Fruit fly (Drosophila melanogaster) whole organism, prepupa: ENCODE data around the gene mamo.

ENCODE experiments used
- CG10631 ChIP-seq: fragments of 200-800 bp; sonication (Bioruptor generic); optimal IDR thresholded peaks from 2 replicates; lab custom pipeline; 2016; ENCODE audit warnings: missing biosample characterization, missing genetic modification characterization
- CG11294 ChIP-seq: fragments of 200-800 bp; sonication (Bioruptor generic); IDR thresholded peaks from 2 replicates; pipeline ENCODE4 v1.3.6; 2022; ENCODE audit warnings: missing biosample characterization, missing genetic modification characterization
- CG11762 ChIP-seq: fragments of 200-800 bp; sonication (Bioruptor generic); optimal IDR thresholded peaks from 3 replicates; lab custom pipeline; 2016; ENCODE audit warnings: missing biosample characterization, missing genetic modification characterization; ENCODE audit not compliant: insufficient read depth
- CG11902 ChIP-seq: fragments of 200-800 bp; sonication (Bioruptor generic); optimal IDR thresholded peaks from 3 replicates; lab custom pipeline; 2016; ENCODE audit warnings: missing biosample characterization, missing genetic modification characterization
- CG15336 ChIP-seq: fragments of 200-800 bp; sonication (Bioruptor generic); IDR thresholded peaks from 2 replicates; pipeline ENCODE4 v1.3.6; 2022; ENCODE audit warnings: missing biosample characterization, missing genetic modification characterization
- CG16779 ChIP-seq: fragments of 200-800 bp; sonication (Bioruptor generic); optimal IDR thresholded peaks from 3 replicates; lab custom pipeline; 2017; ENCODE audit warnings: missing biosample characterization, mild to moderate bottlenecking, missing genetic modification characterization
- CG32006 ChIP-seq: fragments of 200-800 bp; sonication (Bioruptor generic); optimal IDR thresholded peaks from 3 replicates; lab custom pipeline; 2017; ENCODE audit warnings: missing biosample characterization, mild to moderate bottlenecking, missing genetic modification characterization
- CG4318 ChIP-seq: fragments of 200-800 bp; sonication (Bioruptor generic); optimal IDR thresholded peaks from 3 replicates; lab custom pipeline; 2017; ENCODE audit warnings: missing biosample characterization, mild to moderate bottlenecking, missing genetic modification characterization
- CG6163 ChIP-seq: fragments of 200-800 bp; sonication (Bioruptor generic); IDR thresholded peaks from 3 replicates; pipeline ENCODE4 v1.3.6; 2022; ENCODE audit warnings: missing biosample characterization, missing genetic modification characterization
- CG6276 ChIP-seq: fragments of 200-800 bp; sonication (Bioruptor generic); optimal IDR thresholded peaks from 2 replicates; lab custom pipeline; 2017; ENCODE audit warnings: missing biosample characterization, mild to moderate bottlenecking, missing genetic modification characterization
- CG6792 ChIP-seq: fragments of 200-800 bp; sonication (Bioruptor generic); optimal IDR thresholded peaks from 3 replicates; lab custom pipeline; 2016; ENCODE audit warnings: missing biosample characterization, missing genetic modification characterization
- CG6808 ChIP-seq: fragments of 200-800 bp; sonication (Bioruptor generic); optimal IDR thresholded peaks from 3 replicates; lab custom pipeline; 2017; ENCODE audit warnings: missing biosample characterization, missing genetic modification characterization, mild to moderate bottlenecking, moderate library complexity, missing genetic modification reagents
- CG7368 ChIP-seq: fragments of 200-800 bp; sonication (Bioruptor generic); optimal IDR thresholded peaks from 3 replicates; lab custom pipeline; 2016; ENCODE audit warnings: missing biosample characterization, missing genetic modification characterization
- CG8119 ChIP-seq: fragments of 200-800 bp; sonication (Bioruptor generic); IDR thresholded peaks from 3 replicates; pipeline ENCODE4 v1.3.6; 2022; ENCODE audit warnings: missing biosample characterization, missing genetic modification characterization
- CG9139 ChIP-seq: fragments of 200-800 bp; sonication (Bioruptor generic); optimal IDR thresholded peaks from 3 replicates; lab custom pipeline; 2017; ENCODE audit warnings: missing biosample characterization, mild to moderate bottlenecking, missing genetic modification characterization
- Eip78C ChIP-seq: fragments of 200-800 bp; sonication (Bioruptor generic); peaks from one replicate; lab custom pipeline; 2016; ENCODE audit warnings: missing biosample characterization, missing genetic modification characterization
- Ets21C ChIP-seq: fragments of 200-800 bp; sonication (Bioruptor generic); optimal IDR thresholded peaks from 3 replicates; lab custom pipeline; 2016; ENCODE audit warnings: missing biosample characterization, missing genetic modification characterization
- Ets96B ChIP-seq: fragments of 200-800 bp; optimal IDR thresholded peaks from 2 replicates; lab custom pipeline; 2019; ENCODE audit warnings: missing biosample characterization, mild to moderate bottlenecking, missing genetic modification characterization, moderate library complexity
- Gug ChIP-seq: fragments of 200-800 bp; sonication (Bioruptor generic); IDR thresholded peaks from 2 replicates; pipeline ENCODE4 v1.3.6; 2022; ENCODE audit warnings: missing biosample characterization, missing genetic modification characterization
- Hr39 ChIP-seq: fragments of 200-800 bp; sonication (Bioruptor generic); optimal IDR thresholded peaks from 2 replicates; lab custom pipeline; 2016; ENCODE audit warnings: missing biosample characterization, missing genetic modification characterization
- Hr4 ChIP-seq: fragments of 200-800 bp; sonication (Bioruptor generic); optimal IDR thresholded peaks from 3 replicates; lab custom pipeline; 2016; ENCODE audit warnings: missing biosample characterization, missing genetic modification characterization
- Met ChIP-seq: fragments of 200-800 bp; sonication (Bioruptor generic); optimal IDR thresholded peaks from 3 replicates; lab custom pipeline; 2016; ENCODE audit warnings: missing biosample characterization, missing genetic modification characterization
- OdsH ChIP-seq: fragments of 200-800 bp; sonication (Bioruptor generic); optimal IDR thresholded peaks from 3 replicates; lab custom pipeline; 2016; ENCODE audit warnings: missing biosample characterization, missing genetic modification characterization
- Sox102F ChIP-seq: fragments of 200-800 bp; sonication (Bioruptor generic); optimal IDR thresholded peaks from 2 replicates; lab custom pipeline; 2016; ENCODE audit warnings: missing biosample characterization, mild to moderate bottlenecking, missing genetic modification characterization
- Sox14 ChIP-seq: fragments of 200-800 bp; sonication (Bioruptor generic); optimal IDR thresholded peaks from 3 replicates; lab custom pipeline; 2016; ENCODE audit warnings: missing biosample characterization, missing genetic modification characterization
- Sox15 ChIP-seq: fragments of 200-800 bp; sonication (Bioruptor generic); optimal IDR thresholded peaks from 3 replicates; lab custom pipeline; 2016; ENCODE audit warnings: missing biosample characterization, missing genetic modification characterization
- achi ChIP-seq: fragments of 200-800 bp; sonication (Bioruptor generic); optimal IDR thresholded peaks from 3 replicates; lab custom pipeline; 2016; ENCODE audit warnings: missing biosample characterization, missing genetic modification characterization
- acj6 ChIP-seq: fragments of 200-800 bp; sonication (Bioruptor generic); optimal IDR thresholded peaks from 3 replicates; lab custom pipeline; 2016; ENCODE audit warnings: missing biosample characterization, missing genetic modification characterization
- cyc ChIP-seq: fragments of 200-800 bp; sonication (Bioruptor generic); optimal IDR thresholded peaks from 3 replicates; lab custom pipeline; 2016; ENCODE audit warnings: missing biosample characterization, missing genetic modification characterization
- dac ChIP-seq: fragments of 200-800 bp; sonication (Bioruptor generic); optimal IDR thresholded peaks from 2 replicates; lab custom pipeline; 2017; ENCODE audit warnings: missing biosample characterization, mild to moderate bottlenecking, missing genetic modification characterization
- dsx ChIP-seq: fragments of 200-800 bp; optimal IDR thresholded peaks from 3 replicates; lab custom pipeline; 2019; ENCODE audit warnings: missing biosample characterization, mild to moderate bottlenecking, missing genetic modification characterization, moderate library complexity; ENCODE audit not compliant: poor library complexity, severe bottlenecking
- eg ChIP-seq: fragments of 200-800 bp; sonication (Bioruptor generic); IDR thresholded peaks from 3 replicates; pipeline ENCODE4 v1.3.6; 2022; ENCODE audit warnings: missing biosample characterization, missing genetic modification characterization
- esn ChIP-seq: fragments of 200-800 bp; sonication (Bioruptor generic); optimal IDR thresholded peaks from 2 replicates; lab custom pipeline; 2016; ENCODE audit warnings: missing biosample characterization, mild to moderate bottlenecking, missing genetic modification characterization, moderate library complexity
- fd59A ChIP-seq: fragments of 200-800 bp; sonication (Bioruptor generic); optimal IDR thresholded peaks from 2 replicates; lab custom pipeline; 2017; ENCODE audit warnings: missing biosample characterization, mild to moderate bottlenecking, missing genetic modification characterization, missing genetic modification reagents
- fd85E ChIP-seq: fragments of 200-800 bp; sonication (Bioruptor generic); optimal IDR thresholded peaks from 3 replicates; lab custom pipeline; 2016; ENCODE audit warnings: missing biosample characterization, missing genetic modification characterization
- lz ChIP-seq: fragments of 200-800 bp; sonication (Bioruptor generic); optimal IDR thresholded peaks from 3 replicates; lab custom pipeline; 2016; ENCODE audit warnings: missing biosample characterization, missing genetic modification characterization
- net ChIP-seq: fragments of 200-800 bp; sonication (Bioruptor generic); optimal IDR thresholded peaks from 3 replicates; lab custom pipeline; 2016; ENCODE audit warnings: missing biosample characterization, missing genetic modification characterization
- salr ChIP-seq, 2 experiments: fragments of 200-800 bp; sonication (Bioruptor generic); optimal IDR thresholded peaks; 3 replicates each; lab custom pipeline; 2016 to 2018; ENCODE audit warnings: missing biosample characterization in 2 of 2, missing genetic modification characterization in 2 of 2, mild to moderate bottlenecking in 1 of 2
- spab ChIP-seq: fragments of 200-800 bp; sonication (Bioruptor generic); optimal IDR thresholded peaks from 2 replicates; lab custom pipeline; 2017; ENCODE audit warnings: missing biosample characterization, mild to moderate bottlenecking, missing genetic modification characterization, missing genetic modification reagents
- svp ChIP-seq: fragments of 200-800 bp; sonication (Bioruptor generic); peaks from one replicate; lab custom pipeline; 2016; ENCODE audit warnings: missing biosample characterization, missing genetic modification characterization
- topi ChIP-seq: fragments of 200-800 bp; sonication (Bioruptor generic); optimal IDR thresholded peaks from 3 replicates; lab custom pipeline; 2016; ENCODE audit warnings: missing biosample characterization, missing genetic modification characterization
- vri ChIP-seq: fragments of 200-800 bp; sonication (Bioruptor generic); optimal IDR thresholded peaks from 3 replicates; lab custom pipeline; 2016; ENCODE audit warnings: missing biosample characterization, mild to moderate bottlenecking, missing genetic modification characterization

Gene mamo

DNA sequence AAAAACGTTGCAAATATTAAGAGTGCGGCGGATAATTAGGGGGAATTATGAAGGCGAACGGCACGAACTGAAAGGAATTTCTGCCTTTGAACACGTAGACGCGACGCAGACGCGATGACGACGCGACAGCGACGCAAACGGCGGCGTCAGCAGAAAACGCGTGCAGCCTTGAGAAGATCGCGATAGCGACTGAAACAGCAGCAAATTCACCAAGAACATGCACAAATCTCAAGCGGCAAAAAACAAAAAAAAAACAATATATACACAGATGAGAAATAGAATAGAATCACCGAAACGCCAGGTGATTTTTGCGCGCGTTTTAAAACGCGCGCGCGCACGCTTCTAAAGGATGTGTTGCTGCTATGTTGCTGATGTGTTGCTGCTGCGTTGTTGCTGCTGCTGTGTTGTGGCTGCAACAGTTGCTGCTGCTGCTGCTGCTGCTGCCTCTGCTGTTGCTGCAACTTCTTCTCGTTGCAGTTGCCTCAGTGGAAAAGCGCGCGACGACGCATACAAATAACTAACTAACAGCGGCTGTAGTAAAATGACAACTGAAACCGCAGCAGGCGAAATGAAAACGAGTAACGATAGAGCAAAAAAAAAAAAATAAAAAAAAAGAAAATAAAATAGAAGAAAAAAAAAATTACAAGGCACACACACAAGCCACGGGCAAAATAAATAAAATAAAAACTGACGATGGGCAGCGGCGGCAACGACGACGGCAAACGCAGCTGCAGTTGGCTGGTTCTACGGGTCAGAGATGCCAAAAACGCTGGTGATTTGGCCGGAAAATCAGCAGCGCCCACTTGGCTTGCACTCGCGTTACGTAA lies 57.3 kb downstream of the mamo start (continued):
- no peak for TF ChIP-seq CG11294 (GFP tag; lab: Robert Waterston, UW)
- no peak for TF ChIP-seq net (GFP tag; lab: Kevin White, UChicago)

DNA sequence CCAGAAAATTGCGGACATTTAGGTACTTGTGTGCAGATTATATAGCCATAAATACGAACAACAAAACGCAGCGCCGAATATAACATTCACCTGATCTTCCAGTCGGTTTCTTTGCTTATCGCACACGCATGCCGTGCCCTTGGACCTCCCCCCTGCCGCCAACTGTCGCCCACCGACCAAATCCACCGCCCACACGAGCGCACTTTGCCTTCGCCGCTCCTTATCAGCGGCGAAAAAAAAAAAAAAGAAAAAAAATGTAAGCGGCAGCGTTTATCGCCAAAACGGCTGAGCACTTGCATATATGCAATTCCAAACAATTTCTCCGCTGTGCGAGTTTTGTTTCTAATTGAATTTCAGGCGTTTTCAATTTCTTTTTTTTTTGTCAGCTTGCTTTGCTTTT lies 58.9 kb downstream of the mamo start:
- TF ChIP-seq Sox15 (GFP tag; lab: Kevin White, UChicago) (no peak), CG11902 (GFP tag; lab: Kevin White, UChicago) (no peak), acj6 (GFP tag; lab: Kevin White, UChicago) (no peak), spab (GFP tag; lab: Kevin White, UChicago) (no peak), CG7368 (GFP tag; lab: Kevin White, UChicago) (no peak), fd59A (GFP tag; lab: Kevin White, UChicago) (no peak), OdsH (GFP tag; lab: Kevin White, UChicago) (no peak), vri (GFP tag; lab: Kevin White, UChicago) (peak; percentile 46), svp (GFP tag; lab: Kevin White, UChicago) (peak; percentile 92), CG6163 (GFP tag; lab: Robert Waterston, UW) (0 out of 3 replicates have a peak, but pooled peaks have one; percentile 18), CG32006 (no peak), CG10631 (no peak), eg (GFP tag; lab: Robert Waterston, UW) (0 out of 3 replicates have a peak, but pooled peaks have one; percentile 12), Ets21C (no peak), Sox102F (no peak)

DNA sequence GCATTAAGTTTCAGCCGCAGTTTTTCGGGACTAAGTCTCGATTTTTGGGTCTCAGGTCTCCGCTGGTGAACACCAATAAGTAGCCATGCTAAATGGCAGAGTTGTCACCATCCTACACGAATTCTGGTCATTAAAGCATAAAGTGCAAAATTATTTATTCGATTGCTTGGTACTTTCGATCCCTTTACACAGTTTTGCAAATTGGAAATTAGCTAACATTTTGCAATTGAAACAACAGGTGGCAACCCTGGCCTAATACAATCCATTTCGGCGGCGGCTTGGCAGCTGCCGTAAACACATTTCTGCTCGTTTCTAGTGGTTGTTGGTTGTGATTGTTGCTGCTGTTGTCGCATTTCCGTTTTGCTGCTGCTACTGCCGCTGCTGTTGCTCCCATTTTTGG lies 67.0 kb downstream of the mamo start:
- TF ChIP-seq CG6808 (GFP tag; lab: Kevin White, UChicago) (no peak), Sox102F (no peak), OdsH (GFP tag; lab: Kevin White, UChicago) (peak; percentile 11), Ets96B (tag; lab: Kevin White, UChicago) (no peak), CG4318 (GFP tag; lab: Kevin White, UChicago) (no peak), CG7368 (GFP tag; lab: Kevin White, UChicago) (no peak), CG11294 (GFP tag; lab: Robert Waterston, UW) (no peak), fd85E (GFP tag; lab: Kevin White, UChicago) (no peak), Sox14 (no peak), CG15336 (GFP tag; lab: Robert Waterston, UW) (0 out of 2 replicates have a peak, but pooled peaks have one; percentile 13), dac (no peak), Hr4 (GFP tag; lab: Kevin White, UChicago) (peak; percentile 16), eg (GFP tag; lab: Robert Waterston, UW) (peak; percentile 61; the same call in 2 of the 3 replicates), CG6163 (GFP tag; lab: Robert Waterston, UW) (0 out of 3 replicates have a peak, but pooled peaks have one; percentile 44), CG32006 (peak; percentile 24), CG16779 (no peak), Gug (GFP tag; lab: Robert Waterston, UW) (no peak), CG8119 (peak; percentile 38; the same call in 2 of the 3 replicates), salr (GFP tag; optimal IDR thresholded peaks at IDR 0.05; lab: Kevin White, UChicago) (no peak), fd59A (GFP tag; lab: Kevin White, UChicago) (no peak), CG10631 (no peak), lz (no peak), dsx (GFP tag; lab: Kevin White, UChicago) (no peak), Ets21C (no peak), topi (GFP tag; lab: Kevin White, UChicago) (no peak), cyc (GFP tag; lab: Kevin White, UChicago) (no peak), acj6 (GFP tag; lab: Kevin White, UChicago) (no peak), CG6276 (GFP tag; lab: Kevin White, UChicago) (peak; percentile 21)
- TF ChIP-seq, all 60 proteins: peak for 8

DNA sequence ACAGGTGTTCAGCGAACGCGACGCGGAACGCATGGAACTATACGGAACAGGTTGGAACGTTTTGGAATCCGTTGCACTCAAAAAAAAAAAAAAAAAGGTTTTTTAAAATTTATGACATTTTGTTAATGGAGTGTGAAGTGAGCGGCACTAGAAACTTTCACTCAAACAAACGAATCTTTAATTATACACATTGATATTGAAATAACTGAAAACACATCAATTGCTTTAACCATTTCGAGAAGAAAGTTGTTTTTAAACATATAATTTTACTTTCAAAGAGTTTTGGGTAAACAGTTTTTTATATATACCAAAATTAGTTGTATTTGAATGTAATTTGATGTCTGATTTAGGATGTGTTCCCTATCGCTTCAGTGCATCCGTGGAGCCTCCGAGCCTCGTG lies 79.1 kb downstream of the mamo start:
- peak; percentile 10 for TF ChIP-seq acj6 (GFP tag; lab: Kevin White, UChicago)
- TF ChIP-seq Hr39 (GFP tag; lab: Kevin White, UChicago): no peak
- TF ChIP-seq lz: peak; percentile 5
- TF ChIP-seq cyc (GFP tag; lab: Kevin White, UChicago): no peak
- TF ChIP-seq Ets96B (tag; lab: Kevin White, UChicago): no peak
- TF ChIP-seq CG6163 (GFP tag; lab: Robert Waterston, UW): no peak
- peak in 1 of 2 experiments; percentile 38 for TF ChIP-seq salr (GFP tag; optimal IDR thresholded peaks at IDR 0.05; lab: Kevin White, UChicago)
- TF ChIP-seq topi (GFP tag; lab: Kevin White, UChicago): peak; percentile 23
- peak; percentile 77 for TF ChIP-seq Hr4 (GFP tag; lab: Kevin White, UChicago)
- TF ChIP-seq net (GFP tag; lab: Kevin White, UChicago): no peak
- no peak for TF ChIP-seq CG6808 (GFP tag; lab: Kevin White, UChicago)
- TF ChIP-seq OdsH (GFP tag; lab: Kevin White, UChicago): peak; percentile 32
- TF ChIP-seq CG11762 (GFP tag; lab: Kevin White, UChicago): no peak
- peak; percentile 2 for TF ChIP-seq CG6792
- TF ChIP-seq Met (GFP tag; lab: Kevin White, UChicago): peak; percentile 16
- peak; percentile 79 for TF ChIP-seq Eip78C (GFP tag; lab: Kevin White, UChicago)
- peak; percentile 15 for TF ChIP-seq achi
- no peak for TF ChIP-seq CG9139 (GFP tag; lab: Kevin White, UChicago)
- peak; percentile 56; the same call in 2 of the 3 replicates for TF ChIP-seq eg (GFP tag; lab: Robert Waterston, UW)
- no peak for TF ChIP-seq esn
- peak; percentile 65 for TF ChIP-seq CG4318 (GFP tag; lab: Kevin White, UChicago)
